ENCODE assay signal across 1 fruit fly cellular context in the genomic region with DNA sequence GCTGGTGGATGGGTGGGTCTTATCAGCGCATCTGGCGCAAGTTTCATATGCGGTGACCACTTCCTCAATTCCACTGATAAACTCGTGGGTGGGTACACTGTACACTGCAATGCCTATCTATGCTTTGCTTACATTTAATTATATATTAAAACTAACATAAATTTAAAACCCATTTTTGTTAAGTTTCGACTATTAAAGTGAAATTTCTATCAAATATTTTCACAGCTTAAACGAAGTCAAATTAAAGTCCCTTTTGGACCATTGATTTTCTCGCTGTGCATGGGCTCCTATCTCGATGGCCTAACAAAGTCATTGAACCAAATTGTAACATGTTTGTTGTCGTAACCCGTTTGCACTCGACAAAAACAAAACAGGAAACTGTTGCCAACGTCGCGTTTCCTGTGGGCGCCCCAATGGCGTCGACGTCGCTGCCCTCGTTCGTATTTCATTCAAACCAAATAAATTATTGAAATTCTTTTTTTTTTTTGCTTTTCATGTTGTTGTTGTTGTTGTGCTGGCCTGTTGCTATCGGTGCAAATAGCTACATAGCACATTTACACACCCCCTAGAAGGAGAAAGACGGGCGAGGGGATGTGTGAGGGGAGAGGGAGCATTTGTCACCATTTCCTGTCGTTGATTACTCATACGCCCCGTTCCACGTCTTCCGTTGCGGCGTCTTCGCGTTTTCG.
TF ChIP-seq lines count a peak whose summit lies in the region.

No protein-coding gene starts in this region.

TF ChIP-seq in whole organism, embryonic, 481 proteins besides CTCF, POLR2A, EP300 and RAD21 (continued from another document and continues in another):
- peak; percentile 46; the same call in 1 of the 2 replicates for TF ChIP-seq peb (GFP tag; IDR thresholded peaks at IDR 0.05; lab: Robert Waterston, UW)
- TF ChIP-seq CG3838 (GFP tag; optimal IDR thresholded peaks at IDR 0.05; lab: Kevin White, UChicago): peak; percentile 14
- TF ChIP-seq CG12391 (tag; optimal IDR thresholded peaks at IDR 0.05; lab: Kevin White, UChicago): peak; percentile 88
- TF ChIP-seq Poxn (GFP tag; IDR thresholded peaks at IDR 0.05; lab: Robert Waterston, UW): 0 out of 2 replicates have a peak, but pooled peaks have one; percentile 28
- TF ChIP-seq da (GFP tag; optimal IDR thresholded peaks at IDR 0.05; lab: Kevin White, UChicago): no peak
- TF ChIP-seq cato (GFP tag; optimal IDR thresholded peaks at IDR 0.05; lab: Kevin White, UChicago; ENCODE audit: borderline replicate concordance): peak; percentile 50
- TF ChIP-seq Atf-2 (GFP tag; optimal IDR thresholded peaks at IDR 0.05; lab: Kevin White, UChicago): peak; percentile 4
- TF ChIP-seq eve (GFP tag; optimal IDR thresholded peaks at IDR 0.05; lab: Kevin White, UChicago): peak in 1 of 2 experiments; percentile 89
- peak; percentile 38 for TF ChIP-seq trem (tag; optimal IDR thresholded peaks at IDR 0.05; lab: Kevin White, UChicago)
- TF ChIP-seq Hey (tag; optimal IDR thresholded peaks at IDR 0.05; lab: Kevin White, UChicago): peak; percentile 50
- TF ChIP-seq dmrt99B (tag; optimal IDR thresholded peaks at IDR 0.05; lab: Kevin White, UChicago): peak; percentile 91
- peak; percentile 86 for TF ChIP-seq H2.0 (GFP tag; IDR thresholded peaks at IDR 0.05; lab: Robert Waterston, UW)
- TF ChIP-seq lilli (GFP tag; optimal IDR thresholded peaks at IDR 0.05; lab: Kevin White, UChicago): peak; percentile 83
- TF ChIP-seq CG12155 (GFP tag; optimal IDR thresholded peaks at IDR 0.05; lab: Kevin White, UChicago): peak; percentile 74
- no peak for TF ChIP-seq Dref (GFP tag; IDR thresholded peaks at IDR 0.05; lab: Robert Waterston, UW)
- TF ChIP-seq CG16815 (GFP tag; optimal IDR thresholded peaks at IDR 0.05; lab: Kevin White, UChicago): peak; percentile 57
- peak; percentile 46 for TF ChIP-seq CG34376 (GFP tag; optimal IDR thresholded peaks at IDR 0.05; lab: Kevin White, UChicago)
- peak; percentile 53 for TF ChIP-seq zf30C (GFP tag; optimal IDR thresholded peaks at IDR 0.05; lab: Kevin White, UChicago)
- TF ChIP-seq ara (GFP tag; IDR thresholded peaks at IDR 0.05; lab: Robert Waterston, UW): peak; percentile 70
- peak; percentile 74 for TF ChIP-seq Sox100B (GFP tag; optimal IDR thresholded peaks at IDR 0.05; lab: Kevin White, UChicago)
- TF ChIP-seq ab (GFP tag; optimal IDR thresholded peaks at IDR 0.05; lab: Kevin White, UChicago): no peak
- peak; percentile 68 for TF ChIP-seq wor (GFP tag; IDR thresholded peaks at IDR 0.05; lab: Robert Waterston, UW)
- TF ChIP-seq dmrt11E (tag; optimal IDR thresholded peaks at IDR 0.05; lab: Kevin White, UChicago): peak; percentile 47
- peak; percentile 23 for TF ChIP-seq Ets97D (GFP tag; optimal IDR thresholded peaks at IDR 0.05; lab: Kevin White, UChicago)
- no peak for TF ChIP-seq Elba2 (GFP tag; optimal IDR thresholded peaks at IDR 0.05; lab: Kevin White, UChicago)
- 0 out of 2 replicates have a peak, but pooled peaks have one; percentile 43 for TF ChIP-seq CkIIα-i1 (GFP tag; IDR thresholded peaks at IDR 0.05; lab: Robert Waterston, UW)
- peak; percentile 16 for TF ChIP-seq corto (GFP tag; optimal IDR thresholded peaks at IDR 0.05; lab: Kevin White, UChicago)
- TF ChIP-seq CG17829 (tag; optimal IDR thresholded peaks at IDR 0.05; lab: Kevin White, UChicago): peak; percentile 69
- TF ChIP-seq psq (GFP tag; optimal IDR thresholded peaks at IDR 0.05; lab: Kevin White, UChicago): peak; percentile 20
- peak; percentile 75 for TF ChIP-seq CG17568 (GFP tag; optimal IDR thresholded peaks at IDR 0.05; lab: Kevin White, UChicago)
- TF ChIP-seq ac (GFP tag; optimal IDR thresholded peaks at IDR 0.05; lab: Kevin White, UChicago): no peak
- peak; percentile 60 for TF ChIP-seq onecut (GFP tag; IDR thresholded peaks at IDR 0.05; lab: Robert Waterston, UW)
- TF ChIP-seq slp2 (GFP tag; optimal IDR thresholded peaks at IDR 0.05; lab: Kevin White, UChicago): peak; percentile 22
- TF ChIP-seq CG15269 (tag; optimal IDR thresholded peaks at IDR 0.05; lab: Kevin White, UChicago): peak; percentile 90
- TF ChIP-seq Rfx (GFP tag; IDR thresholded peaks at IDR 0.05; lab: Robert Waterston, UW): peak; percentile 94
- peak; percentile 82 for TF ChIP-seq Dek (tag; optimal IDR thresholded peaks at IDR 0.05; lab: Kevin White, UChicago)
- TF ChIP-seq CG15514 (GFP tag; optimal IDR thresholded peaks at IDR 0.05; lab: Kevin White, UChicago): peak; percentile 72
- TF ChIP-seq unpg (GFP tag; optimal IDR thresholded peaks at IDR 0.05; lab: Kevin White, UChicago): peak; percentile 89
- peak; percentile 60 for TF ChIP-seq CG18476 (GFP tag; optimal IDR thresholded peaks at IDR 0.05; lab: Kevin White, UChicago)
- peak; percentile 7 for TF ChIP-seq ftz-f1 (GFP tag; optimal IDR thresholded peaks at IDR 0.05; lab: Kevin White, UChicago)
- TF ChIP-seq gcm (GFP tag; optimal IDR thresholded peaks at IDR 0.05; lab: Kevin White, UChicago): peak; percentile 65
- TF ChIP-seq CG7372 (GFP tag; IDR thresholded peaks at IDR 0.05; lab: Robert Waterston, UW): peak; percentile 76
- TF ChIP-seq YL-1 (GFP tag; optimal IDR thresholded peaks at IDR 0.05; lab: Kevin White, UChicago): peak; percentile 2
- TF ChIP-seq tll (GFP tag; optimal IDR thresholded peaks at IDR 0.05; lab: Kevin White, UChicago): no peak
- TF ChIP-seq Lim3 (GFP tag; IDR thresholded peaks at IDR 0.05; lab: Robert Waterston, UW): no peak
- peak; percentile 49 for TF ChIP-seq Dip3 (GFP tag; optimal IDR thresholded peaks at IDR 0.05; lab: Kevin White, UChicago)
- TF ChIP-seq twi (tag; optimal IDR thresholded peaks at IDR 0.05; lab: Kevin White, UChicago): peak; percentile 60
- peak; percentile 75; the same call in 1 of the 2 replicates for TF ChIP-seq NFAT (GFP tag; IDR thresholded peaks at IDR 0.05; lab: Robert Waterston, UW)
- peak; percentile 84 for TF ChIP-seq ranshi (GFP tag; IDR thresholded peaks at IDR 0.05; lab: Robert Waterston, UW)
- peak; percentile 76 for TF ChIP-seq CG11560 (tag; IDR thresholded peaks at IDR 0.05; lab: Robert Waterston, UW)
- peak; percentile 58 for TF ChIP-seq kay (GFP tag; optimal IDR thresholded peaks at IDR 0.05; lab: Kevin White, UChicago)
- TF ChIP-seq CG13775 (GFP tag; optimal IDR thresholded peaks at IDR 0.05; lab: Kevin White, UChicago): peak; percentile 66
- TF ChIP-seq Blimp-1 (GFP tag; optimal IDR thresholded peaks at IDR 0.05; lab: Kevin White, UChicago): peak; percentile 78
- TF ChIP-seq Sox102F (GFP tag; optimal IDR thresholded peaks at IDR 0.05; lab: Kevin White, UChicago): peak; percentile 91
- no peak for TF ChIP-seq z (GFP tag; IDR thresholded peaks at IDR 0.05; lab: Robert Waterston, UW)
- TF ChIP-seq p53 (GFP tag; optimal IDR thresholded peaks at IDR 0.05; lab: Kevin White, UChicago): no peak
- peak; percentile 71 for TF ChIP-seq bab2 (GFP tag; optimal IDR thresholded peaks at IDR 0.05; lab: Kevin White, UChicago)
- TF ChIP-seq Trl (optimal IDR thresholded peaks at IDR 0.05; lab: Kevin White, UChicago): no peak
- TF ChIP-seq Trl (GFP tag; optimal IDR thresholded peaks at IDR 0.05; lab: Kevin White, UChicago): no peak
- no peak for TF ChIP-seq Dll (GFP tag; IDR thresholded peaks at IDR 0.05; lab: Robert Waterston, UW; ENCODE audit: partially characterized antibody)
- peak; percentile 34 for TF ChIP-seq CG3065 (GFP tag; optimal IDR thresholded peaks at IDR 0.05; lab: Kevin White, UChicago)
- peak; percentile 80 for TF ChIP-seq CG10147 (GFP tag; optimal IDR thresholded peaks at IDR 0.05; lab: Kevin White, UChicago)
- no peak for TF ChIP-seq gfzf (GFP tag; optimal IDR thresholded peaks at IDR 0.05; lab: Kevin White, UChicago)
- peak; percentile 91 for TF ChIP-seq vvl (GFP tag; IDR thresholded peaks at IDR 0.05; lab: Robert Waterston, UW)
- TF ChIP-seq Hr39 (optimal IDR thresholded peaks at IDR 0.05; lab: Kevin White, UChicago): no peak
- peak; percentile 76 for TF ChIP-seq Ravus (GFP tag; IDR thresholded peaks at IDR 0.05; lab: Robert Waterston, UW)
- TF ChIP-seq CG6654 (GFP tag; optimal IDR thresholded peaks at IDR 0.05; lab: Kevin White, UChicago): peak; percentile 37
- TF ChIP-seq sens-2 (GFP tag; IDR thresholded peaks at IDR 0.05; lab: Robert Waterston, UW): peak; percentile 71
- peak; percentile 89 for TF ChIP-seq CG8924 (tag; optimal IDR thresholded peaks at IDR 0.05; lab: Kevin White, UChicago)
- peak; percentile 36; the same call in 1 of the 2 replicates for TF ChIP-seq dati (GFP tag; IDR thresholded peaks at IDR 0.05; lab: Robert Waterston, UW)
- TF ChIP-seq ind (GFP tag; optimal IDR thresholded peaks at IDR 0.05; lab: Kevin White, UChicago): peak; percentile 86
- TF ChIP-seq chm (GFP tag; IDR thresholded peaks at IDR 0.05; lab: Robert Waterston, UW): peak; percentile 57; the same call in 1 of the 2 replicates
- TF ChIP-seq H15 (GFP tag; IDR thresholded peaks at IDR 0.05; lab: Robert Waterston, UW): peak; percentile 80
- peak; percentile 28 for TF ChIP-seq CG13123 (GFP tag; optimal IDR thresholded peaks at IDR 0.05; lab: Kevin White, UChicago)
- TF ChIP-seq CG3847 (GFP tag; IDR thresholded peaks at IDR 0.05; lab: Robert Waterston, UW): peak; percentile 86
- peak; percentile 76; the same call in 1 of the 4 replicates for TF ChIP-seq chinmo (GFP tag; IDR thresholded peaks at IDR 0.05; lab: Robert Waterston, UW; ENCODE audit: partially characterized antibody)
- peak; percentile 85 for TF ChIP-seq CG2889 (GFP tag; IDR thresholded peaks at IDR 0.05; lab: Robert Waterston, UW)
- peak; percentile 53; the same call in 1 of the 3 replicates for TF ChIP-seq CG2199 (GFP tag; IDR thresholded peaks at IDR 0.05; lab: Robert Waterston, UW)
- TF ChIP-seq repo (GFP tag; optimal IDR thresholded peaks at IDR 0.05; lab: Kevin White, UChicago): no peak
- TF ChIP-seq CG7963 (GFP tag; IDR thresholded peaks at IDR 0.05; lab: Robert Waterston, UW; ENCODE audit: partially characterized antibody): no peak
- peak; percentile 78 for TF ChIP-seq B-H1 (GFP tag; IDR thresholded peaks at IDR 0.05; lab: Robert Waterston, UW)
- TF ChIP-seq hb (GFP tag; IDR thresholded peaks at IDR 0.05; lab: Robert Waterston, UW; ENCODE audit: partially characterized antibody): no peak
- TF ChIP-seq HLH3B (GFP tag; IDR thresholded peaks at IDR 0.05; lab: Robert Waterston, UW): peak; percentile 92
- peak; percentile 91 for TF ChIP-seq PHDP (tag; optimal IDR thresholded peaks at IDR 0.05; lab: Kevin White, UChicago)
- peak; percentile 29 for TF ChIP-seq pnt (GFP tag; optimal IDR thresholded peaks at IDR 0.05; lab: Kevin White, UChicago)
- peak; percentile 59 for TF ChIP-seq CG12299 (tag; optimal IDR thresholded peaks at IDR 0.05; lab: Kevin White, UChicago)
- TF ChIP-seq D19B (GFP tag; optimal IDR thresholded peaks at IDR 0.05; lab: Kevin White, UChicago): peak; percentile 67
- no peak for TF ChIP-seq Gsc (GFP tag; IDR thresholded peaks at IDR 0.05; lab: Robert Waterston, UW)
- peak; percentile 63 for TF ChIP-seq nerfin-1 (tag; optimal IDR thresholded peaks at IDR 0.05; lab: Kevin White, UChicago)
- peak; percentile 75 for TF ChIP-seq CG9932 (GFP tag; IDR thresholded peaks at IDR 0.05; lab: Robert Waterston, UW)
- peak; percentile 72; the same call in 2 of the 3 replicates for TF ChIP-seq ken (GFP tag; IDR thresholded peaks at IDR 0.05; lab: Robert Waterston, UW)
- TF ChIP-seq CG7987 (GFP tag; optimal IDR thresholded peaks at IDR 0.05; lab: Kevin White, UChicago): peak; percentile 59
- TF ChIP-seq bigmax (GFP tag; optimal IDR thresholded peaks at IDR 0.05; lab: Kevin White, UChicago): no peak
- TF ChIP-seq bbx (GFP tag; IDR thresholded peaks at IDR 0.05; lab: Robert Waterston, UW; ENCODE audit: partially characterized antibody): no peak
- no peak for TF ChIP-seq CG16813 (GFP tag; IDR thresholded peaks at IDR 0.05; lab: Robert Waterston, UW; ENCODE audit: partially characterized antibody)
- 0 out of 2 replicates have a peak, but pooled peaks have one; percentile 35 for TF ChIP-seq gt (GFP tag; IDR thresholded peaks at IDR 0.05; lab: Robert Waterston, UW)
- TF ChIP-seq so (GFP tag; IDR thresholded peaks at IDR 0.05; lab: Robert Waterston, UW): peak; percentile 86
- TF ChIP-seq CG10366 (GFP tag; IDR thresholded peaks at IDR 0.05; lab: Robert Waterston, UW): peak; percentile 88
- TF ChIP-seq hkb (optimal IDR thresholded peaks at IDR 0.05; lab: Kevin White, UChicago): no peak
- TF ChIP-seq hkb (GFP tag; IDR thresholded peaks at IDR 0.05; lab: Robert Waterston, UW): peak; percentile 92
- no peak for TF ChIP-seq insv (GFP tag; optimal IDR thresholded peaks at IDR 0.05; lab: Kevin White, UChicago)
- TF ChIP-seq Eip74EF (GFP tag; optimal IDR thresholded peaks at IDR 0.05; lab: Kevin White, UChicago): peak in 1 of 2 experiments; percentile 90
- TF ChIP-seq Fer2 (tag; optimal IDR thresholded peaks at IDR 0.05; lab: Kevin White, UChicago): peak; percentile 64
- peak; percentile 78 for TF ChIP-seq Rx (GFP tag; IDR thresholded peaks at IDR 0.05; lab: Robert Waterston, UW)
- TF ChIP-seq CG30020 (tag; optimal IDR thresholded peaks at IDR 0.05; lab: Kevin White, UChicago): no peak
- TF ChIP-seq Antp (GFP tag; optimal IDR thresholded peaks at IDR 0.05; lab: Kevin White, UChicago): no peak
- peak; percentile 84 for TF ChIP-seq Meics (GFP tag; optimal IDR thresholded peaks at IDR 0.05; lab: Kevin White, UChicago)
- peak; percentile 87 for TF ChIP-seq sob (GFP tag; IDR thresholded peaks at IDR 0.05; lab: Robert Waterston, UW)
- peak; percentile 74 for TF ChIP-seq az2 (GFP tag; optimal IDR thresholded peaks at IDR 0.05; lab: Kevin White, UChicago)
- peak; percentile 82 for TF ChIP-seq CG7556 (GFP tag; optimal IDR thresholded peaks at IDR 0.05; lab: Kevin White, UChicago)
- peak; percentile 81 for TF ChIP-seq oc (tag; optimal IDR thresholded peaks at IDR 0.05; lab: Kevin White, UChicago)
- peak; percentile 52; the same call in 1 of the 2 replicates for TF ChIP-seq CG10321 (GFP tag; IDR thresholded peaks at IDR 0.05; lab: Robert Waterston, UW)
- TF ChIP-seq Jarid2 (GFP tag; optimal IDR thresholded peaks at IDR 0.05; lab: Kevin White, UChicago): peak; percentile 57
- TF ChIP-seq tna (GFP tag; IDR thresholded peaks at IDR 0.05; lab: Robert Waterston, UW; ENCODE audit: partially characterized antibody): no peak
- no peak for TF ChIP-seq CG8765 (GFP tag; IDR thresholded peaks at IDR 0.05; lab: Robert Waterston, UW)
- peak; percentile 52 for TF ChIP-seq CG18764 (GFP tag; optimal IDR thresholded peaks at IDR 0.05; lab: Kevin White, UChicago)
- peak; percentile 84 for TF ChIP-seq fd3F (GFP tag; optimal IDR thresholded peaks at IDR 0.05; lab: Kevin White, UChicago)
- TF ChIP-seq CG3407 (GFP tag; optimal IDR thresholded peaks at IDR 0.05; lab: Kevin White, UChicago): peak; percentile 63
- TF ChIP-seq CG11093 (GFP tag; IDR thresholded peaks at IDR 0.05; lab: Robert Waterston, UW): peak; percentile 70; the same call in 2 of the 3 replicates
- peak; percentile 74 for TF ChIP-seq CG15011 (GFP tag; optimal IDR thresholded peaks at IDR 0.05; lab: Kevin White, UChicago)
- peak; percentile 86 for TF ChIP-seq esg (GFP tag; conservative IDR thresholded peaks at IDR 0.05; lab: Robert Waterston, UW)
